Fruit fly (Drosophila melanogaster): Measurements from ENCODE around the gene kibra.

Gene kibra

dm6 chr3R:14695665-14696064 is 28.4 kb downstream of the kibra start:
- TF ChIP-seq sage (GFP tag; optimal IDR thresholded peaks at IDR 0.05), result no peak
- no peak for TF ChIP-seq br (GFP tag; optimal IDR thresholded peaks at IDR 0.05)
- no peak for TF ChIP-seq Rel (GFP tag; optimal IDR thresholded peaks at IDR 0.05)
- TF ChIP-seq Rel (tag; optimal IDR thresholded peaks at IDR 0.05), result no peak
- TF ChIP-seq HLH106 (tag; optimal IDR thresholded peaks at IDR 0.05), result no peak
- no peak for TF ChIP-seq GATAd (GFP tag; optimal IDR thresholded peaks at IDR 0.05)
- no peak for TF ChIP-seq N (GFP tag; optimal IDR thresholded peaks at IDR 0.05)
- TF ChIP-seq Dfd (GFP tag; optimal IDR thresholded peaks at IDR 0.05), result no peak
- no peak for TF ChIP-seq Sp1 (GFP tag; optimal IDR thresholded peaks at IDR 0.05)
- TF ChIP-seq dmrt93B (GFP tag; optimal IDR thresholded peaks at IDR 0.05), result no peak
- no peak for TF ChIP-seq sv (GFP tag; optimal IDR thresholded peaks at IDR 0.05)
- no peak for TF ChIP-seq tai (GFP tag; optimal IDR thresholded peaks at IDR 0.05)
- no peak for TF ChIP-seq fru (GFP tag; optimal IDR thresholded peaks at IDR 0.05)
- no peak for TF ChIP-seq lola (GFP tag; optimal IDR thresholded peaks at IDR 0.05)
- TF ChIP-seq ey (GFP tag; optimal IDR thresholded peaks at IDR 0.05), result no peak
- no peak for TF ChIP-seq pan (optimal IDR thresholded peaks at IDR 0.05)

dm6 chr3R:14695054-14695453 is 29.0 kb downstream of the kibra start:
- TF ChIP-seq Vsx2 (GFP tag; optimal IDR thresholded peaks at IDR 0.05; ENCODE audit: partially characterized antibody), result no peak
- no peak for TF ChIP-seq Abd-B (GFP tag; optimal IDR thresholded peaks at IDR 0.05)
- TF ChIP-seq lola (GFP tag; optimal IDR thresholded peaks at IDR 0.05), result no peak
- TF ChIP-seq N (GFP tag; optimal IDR thresholded peaks at IDR 0.05), result no peak
- no peak for TF ChIP-seq fru (GFP tag; optimal IDR thresholded peaks at IDR 0.05)
- no peak for TF ChIP-seq Sp1 (GFP tag; optimal IDR thresholded peaks at IDR 0.05)
- no peak for TF ChIP-seq woc (GFP tag; optimal IDR thresholded peaks at IDR 0.05)
- no peak for TF ChIP-seq tai (GFP tag; optimal IDR thresholded peaks at IDR 0.05)
- no peak for TF ChIP-seq psq (GFP tag; optimal IDR thresholded peaks at IDR 0.05)

- TF ChIP-seq Abd-B (GFP tag; optimal IDR thresholded peaks at IDR 0.05), result no peak
- TF ChIP-seq foxo (GFP tag; optimal IDR thresholded peaks at IDR 0.05), result no peak
- TF ChIP-seq Jra (GFP tag; optimal IDR thresholded peaks at IDR 0.05), result no peak
- no peak for TF ChIP-seq usp (GFP tag; optimal IDR thresholded peaks at IDR 0.05)
- TF ChIP-seq Vsx2 (GFP tag; optimal IDR thresholded peaks at IDR 0.05; ENCODE audit: partially characterized antibody), result no peak
- TF ChIP-seq dmrt93B (GFP tag; optimal IDR thresholded peaks at IDR 0.05), result no peak
- TF ChIP-seq lola (GFP tag; optimal IDR thresholded peaks at IDR 0.05), result no peak
- no peak for TF ChIP-seq GATAd (GFP tag; optimal IDR thresholded peaks at IDR 0.05)
- no peak for TF ChIP-seq dl (GFP tag; optimal IDR thresholded peaks at IDR 0.05; ENCODE audit: insufficient read depth in 1 of 2, partially characterized antibody in 2 of 2)
- no peak for TF ChIP-seq pan (optimal IDR thresholded peaks at IDR 0.05)
- no peak for TF ChIP-seq br (GFP tag; optimal IDR thresholded peaks at IDR 0.05)
- no peak for TF ChIP-seq Myc (optimal IDR thresholded peaks at IDR 0.05)
- TF ChIP-seq HLH106 (tag; optimal IDR thresholded peaks at IDR 0.05), result no peak
- no peak for TF ChIP-seq Sp1 (GFP tag; optimal IDR thresholded peaks at IDR 0.05)
- no peak for TF ChIP-seq rgr (GFP tag; optimal IDR thresholded peaks at IDR 0.05)
Measured at dm6 chr3R:14694583-14694982, 29.5 kb downstream of the kibra start.

dm6 chr3R:14692971-14693253 is 31.1 kb downstream of the kibra start:
- TF ChIP-seq Vsx2 (GFP tag; optimal IDR thresholded peaks at IDR 0.05; ENCODE audit: partially characterized antibody) (no peak), Dfd (GFP tag; optimal IDR thresholded peaks at IDR 0.05) (no peak), CG9705 (GFP tag; optimal IDR thresholded peaks at IDR 0.05) (no peak), brk (GFP tag; optimal IDR thresholded peaks at IDR 0.05) (no peak), dl (GFP tag; optimal IDR thresholded peaks at IDR 0.05; ENCODE audit: insufficient read depth in 1 of 2, partially characterized antibody in 2 of 2) (no peak), Hr78 (GFP tag; optimal IDR thresholded peaks at IDR 0.05) (no peak), fru (GFP tag; optimal IDR thresholded peaks at IDR 0.05) (no peak), woc (GFP tag; optimal IDR thresholded peaks at IDR 0.05) (no peak), Hnf4 (GFP tag; optimal IDR thresholded peaks at IDR 0.05) (no peak), foxo (GFP tag; optimal IDR thresholded peaks at IDR 0.05) (no peak), sage (GFP tag; optimal IDR thresholded peaks at IDR 0.05) (no peak), psq (GFP tag; optimal IDR thresholded peaks at IDR 0.05) (no peak), tai (GFP tag; optimal IDR thresholded peaks at IDR 0.05) (no peak), OdsH (GFP tag; optimal IDR thresholded peaks at IDR 0.05) (no peak), HLH106 (tag; optimal IDR thresholded peaks at IDR 0.05) (no peak), Sp1 (GFP tag; optimal IDR thresholded peaks at IDR 0.05) (no peak), dmrt93B (GFP tag; optimal IDR thresholded peaks at IDR 0.05) (no peak)

dm6 chr3R:14692230-14692970 is 31.7 kb downstream of the kibra start:
- TF ChIP-seq Myc (optimal IDR thresholded peaks at IDR 0.05), result no peak
- TF ChIP-seq N (GFP tag; optimal IDR thresholded peaks at IDR 0.05), result no peak
- TF ChIP-seq br (GFP tag; optimal IDR thresholded peaks at IDR 0.05), result peak; percentile 43
- no peak for TF ChIP-seq usp (GFP tag; optimal IDR thresholded peaks at IDR 0.05)
- TF ChIP-seq Hr83 (GFP tag; optimal IDR thresholded peaks at IDR 0.05; ENCODE audit: poor library complexity, severe bottlenecking), result no peak
- TF ChIP-seq Dfd (GFP tag; optimal IDR thresholded peaks at IDR 0.05), result no peak
- TF ChIP-seq sage (GFP tag; optimal IDR thresholded peaks at IDR 0.05), result peak; percentile 38
- no peak for TF ChIP-seq tai (GFP tag; optimal IDR thresholded peaks at IDR 0.05)
- TF ChIP-seq fru (GFP tag; optimal IDR thresholded peaks at IDR 0.05), result peak; percentile 66
- no peak for TF ChIP-seq pan (optimal IDR thresholded peaks at IDR 0.05)
- peak; percentile 16 for TF ChIP-seq woc (GFP tag; optimal IDR thresholded peaks at IDR 0.05)
- TF ChIP-seq GATAd (GFP tag; optimal IDR thresholded peaks at IDR 0.05), result no peak
- no peak for TF ChIP-seq Dif (GFP tag; optimal IDR thresholded peaks at IDR 0.05; ENCODE audit: partially characterized antibody)
- no peak for TF ChIP-seq Mio (GFP tag; optimal IDR thresholded peaks at IDR 0.05)
- no peak for TF ChIP-seq Hr78 (GFP tag; optimal IDR thresholded peaks at IDR 0.05)
- peak; percentile 39 for TF ChIP-seq dmrt93B (GFP tag; optimal IDR thresholded peaks at IDR 0.05)
- TF ChIP-seq Jra (GFP tag; optimal IDR thresholded peaks at IDR 0.05), result no peak
- TF ChIP-seq psq (GFP tag; optimal IDR thresholded peaks at IDR 0.05), result peak; percentile 29
- TF ChIP-seq dsf (GFP tag; optimal IDR thresholded peaks at IDR 0.05; ENCODE audit: borderline replicate concordance), result no peak
- no peak for TF ChIP-seq Rel (GFP tag; optimal IDR thresholded peaks at IDR 0.05)
- TF ChIP-seq Rel (tag; optimal IDR thresholded peaks at IDR 0.05), result no peak
- peak; percentile 70 for TF ChIP-seq Sp1 (GFP tag; optimal IDR thresholded peaks at IDR 0.05)
- peak; percentile 70 for TF ChIP-seq h (GFP tag; optimal IDR thresholded peaks at IDR 0.05)
- peak; percentile 69 for TF ChIP-seq HLH106 (tag; optimal IDR thresholded peaks at IDR 0.05)
- TF ChIP-seq CG9705 (GFP tag; optimal IDR thresholded peaks at IDR 0.05), result peak; percentile 20
- peak; percentile 67 for TF ChIP-seq ey (GFP tag; optimal IDR thresholded peaks at IDR 0.05)
- TF ChIP-seq brk (GFP tag; optimal IDR thresholded peaks at IDR 0.05), result no peak
